Worm (Caenorhabditis elegans) whole organism, L2 larva: Measurements from ENCODE around the gene F32D8.2.

Experiments used
- C34F6.9 ChIP-seq: fragments of 150-350 bp; optimal IDR thresholded peaks from 2 replicates; lab custom pipeline; 2014; ENCODE audit warnings: missing biosample characterization, missing genetic modification characterization
- F13H6.1 ChIP-seq: sonication (generic microtip); optimal IDR thresholded peaks from 2 replicates; lab custom pipeline; 2016; ENCODE audit warnings: missing genetic modification characterization, missing compliant biosample characterization
- R02D3.7 ChIP-seq: fragments of 150-350 bp; optimal IDR thresholded peaks from 2 replicates; lab custom pipeline; 2014; ENCODE audit warnings: missing biosample characterization, missing genetic modification characterization
- Y55F3AM.14 ChIP-seq: fragments of 200-800 bp; sonication (Bioruptor generic); optimal IDR thresholded peaks from 2 replicates; lab custom pipeline; 2018; ENCODE audit warnings: mild to moderate bottlenecking, missing genetic modification characterization, missing compliant biosample characterization
- ZK546.5 ChIP-seq: sonication (generic microtip); optimal IDR thresholded peaks from 2 replicates; lab custom pipeline; 2017; ENCODE audit warnings: missing biosample characterization, missing genetic modification characterization
- alr-1 ChIP-seq: fragments of 150-350 bp; optimal IDR thresholded peaks from 2 replicates; lab custom pipeline; 2014; ENCODE audit warnings: missing biosample characterization, missing genetic modification characterization
- aly-2 ChIP-seq: fragments of 150-350 bp; optimal IDR thresholded peaks from 2 replicates; lab custom pipeline; 2014; ENCODE audit warnings: missing biosample characterization, missing genetic modification characterization
- ama-1 ChIP-seq: fragments of 150-350 bp; optimal IDR thresholded peaks from 2 replicates; lab custom pipeline; 2018; ENCODE audit warnings: inconsistent platforms
- ceh-16 ChIP-seq: fragments of 150-350 bp; optimal IDR thresholded peaks from 2 replicates; lab custom pipeline; 2014; ENCODE audit warnings: missing biosample characterization, missing genetic modification characterization
- ceh-82 ChIP-seq: fragments of 150-350 bp; optimal IDR thresholded peaks from 2 replicates; lab custom pipeline; 2014; ENCODE audit warnings: missing biosample characterization, missing genetic modification characterization
- crh-2 ChIP-seq: sonication (generic microtip); optimal IDR thresholded peaks from 2 replicates; lab custom pipeline; 2017; ENCODE audit warnings: missing biosample characterization, missing genetic modification characterization
- dmd-4 ChIP-seq: sonication (generic microtip); optimal IDR thresholded peaks from 2 replicates; lab custom pipeline; 2017; ENCODE audit warnings: missing biosample characterization, missing genetic modification characterization
- egl-27 ChIP-seq: sonication (generic microtip); optimal IDR thresholded peaks from 3 replicates; lab custom pipeline; 2017; ENCODE audit warnings: missing biosample characterization, missing genetic modification reagents, missing genetic modification characterization
- elt-1 ChIP-seq: fragments of 150-350 bp; optimal IDR thresholded peaks from 2 replicates; lab custom pipeline; 2014; ENCODE audit warnings: missing biosample characterization, missing genetic modification characterization
- elt-3 ChIP-seq: sonication (generic microtip); optimal IDR thresholded peaks from 2 replicates; lab custom pipeline; 2017; ENCODE audit warnings: missing biosample characterization, missing genetic modification characterization
- fos-1 ChIP-seq: fragments of 150-350 bp; optimal IDR thresholded peaks from 2 replicates; lab custom pipeline; 2014; ENCODE audit warnings: missing biosample characterization, missing genetic modification characterization
- gmeb-1 ChIP-seq: fragments of 150-350 bp; optimal IDR thresholded peaks from 2 replicates; lab custom pipeline; 2014; ENCODE audit warnings: missing biosample characterization, missing genetic modification characterization
- lin-11 ChIP-seq: fragments of 150-350 bp; sonication (generic microtip); optimal IDR thresholded peaks from 2 replicates; lab custom pipeline; 2014; ENCODE audit warnings: missing biosample characterization, missing genetic modification characterization, inconsistent platforms, mixed read lengths
- lin-13 ChIP-seq: fragments of 150-350 bp; optimal IDR thresholded peaks from 2 replicates; lab custom pipeline; 2014; ENCODE audit warnings: missing biosample characterization, missing genetic modification reagents, missing genetic modification characterization
- lin-39 ChIP-seq: fragments of 150-350 bp; optimal IDR thresholded peaks from 2 replicates; lab custom pipeline; 2014; ENCODE audit warnings: missing biosample characterization, missing genetic modification reagents, missing genetic modification characterization
- lsy-2 ChIP-seq, 2 experiments: fragments of 150-350 bp in 1 of 2; sonication (generic microtip) in 1 of 2; optimal IDR thresholded peaks; 2 replicates each; lab custom pipeline; 2014 to 2017; ENCODE audit warnings: missing biosample characterization in 2 of 2, missing genetic modification characterization in 2 of 2
- mab-5 ChIP-seq: fragments of 150-350 bp; optimal IDR thresholded peaks from 2 replicates; lab custom pipeline; 2014; ENCODE audit warnings: missing biosample characterization, missing genetic modification characterization
- mbf-1 ChIP-seq: sonication (generic microtip); optimal IDR thresholded peaks from 2 replicates; lab custom pipeline; 2017; ENCODE audit warnings: missing biosample characterization, missing genetic modification characterization
- mdl-1 ChIP-seq, 2 experiments: fragments of 150-350 bp in 1 of 2; sonication (generic microtip) in 1 of 2; optimal IDR thresholded peaks; 2 replicates each; lab custom pipeline; 2017; ENCODE audit warnings: missing biosample characterization in 2 of 2, missing genetic modification characterization in 2 of 2
- nhr-10 ChIP-seq: sonication (generic microtip); optimal IDR thresholded peaks from 2 replicates; lab custom pipeline; 2017; ENCODE audit warnings: missing biosample characterization, missing genetic modification characterization
- nhr-11 ChIP-seq: fragments of 150-350 bp; optimal IDR thresholded peaks from 2 replicates; lab custom pipeline; 2014; ENCODE audit warnings: missing biosample characterization, missing genetic modification characterization
- nhr-12 ChIP-seq: fragments of 150-350 bp; optimal IDR thresholded peaks from 2 replicates; lab custom pipeline; 2014; ENCODE audit warnings: missing biosample characterization, missing genetic modification characterization
- nhr-129 ChIP-seq: fragments of 150-350 bp; optimal IDR thresholded peaks from 2 replicates; lab custom pipeline; 2014; ENCODE audit warnings: missing biosample characterization, missing genetic modification characterization
- nhr-21 ChIP-seq: fragments of 150-350 bp; optimal IDR thresholded peaks from 2 replicates; lab custom pipeline; 2014; ENCODE audit warnings: missing biosample characterization, missing genetic modification characterization
- nhr-23 ChIP-seq: fragments of 150-350 bp; optimal IDR thresholded peaks from 2 replicates; lab custom pipeline; 2014; ENCODE audit warnings: missing biosample characterization, missing genetic modification reagents, missing genetic modification characterization
- nhr-237 ChIP-seq: fragments of 150-350 bp; optimal IDR thresholded peaks from 2 replicates; lab custom pipeline; 2014; ENCODE audit warnings: missing biosample characterization, missing genetic modification characterization
- nhr-25 ChIP-seq: fragments of 150-350 bp; sonication (generic microtip); optimal IDR thresholded peaks from 3 replicates; lab custom pipeline; 2014; ENCODE audit warnings: missing biosample characterization, missing genetic modification characterization
- nhr-6 ChIP-seq: fragments of 150-350 bp; optimal IDR thresholded peaks from 2 replicates; lab custom pipeline; 2014; ENCODE audit warnings: missing biosample characterization, missing genetic modification characterization
- nhr-77 ChIP-seq: fragments of 150-350 bp; optimal IDR thresholded peaks from 2 replicates; lab custom pipeline; 2014; ENCODE audit warnings: missing biosample characterization, missing genetic modification characterization
- peb-1 ChIP-seq: fragments of 150-350 bp; optimal IDR thresholded peaks from 2 replicates; lab custom pipeline; 2014; ENCODE audit warnings: missing biosample characterization, missing genetic modification characterization
- sem-4 ChIP-seq: fragments of 150-350 bp; optimal IDR thresholded peaks from 2 replicates; lab custom pipeline; 2014; ENCODE audit warnings: missing biosample characterization, missing genetic modification reagents, missing genetic modification characterization
- skn-1 ChIP-seq: sonication (generic microtip); optimal IDR thresholded peaks from 2 replicates; lab custom pipeline; 2017; ENCODE audit warnings: missing biosample characterization, missing genetic modification characterization
- sma-3 ChIP-seq: sonication (generic microtip); optimal IDR thresholded peaks from 2 replicates; lab custom pipeline; 2016; ENCODE audit warnings: missing genetic modification reagents, missing genetic modification characterization, missing compliant biosample characterization
- sma-9 ChIP-seq, 2 experiments: fragments of 150-350 bp in 1 of 2; sonication (generic microtip) in 1 of 2; optimal IDR thresholded peaks; 2 replicates each; lab custom pipeline; 2014 to 2016; ENCODE audit warnings: missing genetic modification characterization in 2 of 2, mild to moderate bottlenecking in 1 of 2, missing biosample characterization in 1 of 2, missing compliant biosample characterization in 1 of 2, missing genetic modification reagents in 1 of 2, moderate library complexity in 1 of 2
- snpc-4 ChIP-seq: fragments of 150-350 bp; optimal IDR thresholded peaks from 2 replicates; lab custom pipeline; 2014; ENCODE audit warnings: missing biosample characterization, missing genetic modification characterization
- unc-39 ChIP-seq: fragments of 150-350 bp; optimal IDR thresholded peaks from 2 replicates; lab custom pipeline; 2014; ENCODE audit warnings: missing biosample characterization, missing genetic modification characterization
- unc-55 ChIP-seq: fragments of 150-350 bp; sonication (generic microtip); optimal IDR thresholded peaks from 3 replicates; lab custom pipeline; 2014; ENCODE audit warnings: missing biosample characterization, missing genetic modification reagents, missing genetic modification characterization
- unc-62 ChIP-seq: fragments of 150-350 bp; optimal IDR thresholded peaks from 2 replicates; lab custom pipeline; 2014; ENCODE audit warnings: missing biosample characterization, missing genetic modification reagents, missing genetic modification characterization
- zag-1 ChIP-seq: fragments of 150-350 bp; optimal IDR thresholded peaks from 2 replicates; lab custom pipeline; 2014; ENCODE audit warnings: missing biosample characterization, missing genetic modification characterization
- ztf-1 ChIP-seq: fragments of 200-800 bp; sonication (Bioruptor generic); conservative IDR thresholded peaks from 2 replicates; pipeline ENCODE4 v1.3.6; 2022; ENCODE audit warnings: missing genetic modification characterization, missing compliant biosample characterization
- ztf-11 ChIP-seq: sonication (generic microtip); optimal IDR thresholded peaks from 2 replicates; lab custom pipeline; 2017; ENCODE audit warnings: missing biosample characterization, missing genetic modification characterization
- ztf-4 ChIP-seq: fragments of 150-350 bp; optimal IDR thresholded peaks from 2 replicates; lab custom pipeline; 2014; ENCODE audit warnings: missing biosample characterization, missing genetic modification characterization

The F32D8.2 gene

DNA sequence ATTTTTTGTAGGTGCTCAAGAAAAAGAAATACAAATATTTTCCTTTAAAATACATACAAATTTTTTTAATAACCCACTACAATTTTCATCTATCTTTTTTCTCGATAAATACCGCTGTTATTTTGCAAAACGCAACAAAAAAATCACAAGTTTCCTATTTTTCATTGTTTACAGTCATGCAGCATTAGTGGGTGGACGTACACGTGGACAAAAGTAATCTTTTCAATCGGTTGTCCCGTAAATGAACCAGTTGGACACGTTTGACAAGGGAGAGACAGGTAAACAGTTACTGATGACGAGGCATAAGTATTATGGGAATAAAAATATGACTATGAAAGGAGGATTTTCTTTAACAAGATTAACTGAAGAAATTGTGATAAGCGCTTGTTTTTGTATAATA lies 10.4 kb upstream of the F32D8.2 start:
- TF ChIP-seq nhr-129 (tag; lab: Kevin White, UChicago) (peak; percentile 20), F13H6.1 (tag; lab: Kevin White, UChicago) (no peak)

DNA sequence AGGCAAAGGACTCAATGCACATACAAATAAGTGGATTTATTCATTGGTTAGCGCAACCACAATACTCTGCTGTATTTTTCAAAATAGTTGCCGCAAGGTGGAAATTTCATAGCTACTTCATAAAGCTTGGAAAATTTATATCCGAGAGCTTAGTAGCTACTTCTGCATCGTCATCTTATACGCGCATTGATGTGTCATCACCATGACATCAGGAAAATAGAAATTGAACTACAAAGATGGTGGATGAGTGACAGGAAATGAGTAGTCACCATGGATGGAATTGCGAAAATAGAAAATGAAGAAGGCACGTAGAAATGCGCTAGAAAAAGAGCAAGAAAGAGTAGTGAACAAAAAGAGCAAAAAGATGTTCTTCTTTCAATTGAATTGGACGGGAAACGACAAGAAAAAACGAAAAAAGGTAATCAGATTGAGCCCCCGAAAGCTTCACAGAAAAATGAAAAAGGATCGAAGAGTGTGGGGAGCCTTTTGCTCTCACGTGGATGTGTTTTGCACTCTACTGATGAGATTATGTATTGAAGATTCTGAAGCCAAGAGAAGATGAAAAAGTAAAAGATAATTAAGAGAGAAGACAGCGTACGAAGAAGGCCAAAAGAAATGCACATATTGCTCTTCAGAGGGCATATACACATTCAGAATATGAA lies 8.5 kb upstream of the F32D8.2 start:
- TF ChIP-seq mab-5 = no peak
- no peak for TF ChIP-seq lin-11
- no peak for TF ChIP-seq nhr-11 (tag; lab: Kevin White, UChicago)
- no peak for TF ChIP-seq nhr-12
- no peak for TF ChIP-seq gmeb-1 (tag; lab: Kevin White, UChicago)
- no peak for TF ChIP-seq fos-1
- TF ChIP-seq Y55F3AM.14 (GFP tag; lab: Kevin White, UChicago) = no peak
- no peak for TF ChIP-seq ceh-16 (tag; lab: Kevin White, UChicago)
- TF ChIP-seq nhr-237 = no peak
- no peak for TF ChIP-seq nhr-25
- TF ChIP-seq egl-27 (tag; lab: Kevin White, UChicago) = no peak
- no peak for TF ChIP-seq mbf-1 (tag; lab: Kevin White, UChicago)
- TF ChIP-seq lin-13 (GFP tag; lab: Kevin White, UChicago) = no peak
- TF ChIP-seq mdl-1 (tag; optimal IDR thresholded peaks at IDR 0.05; lab: Kevin White, UChicago) = peak in 1 of 2 experiments; percentile 51
- TF ChIP-seq elt-3 = no peak
- no peak for TF ChIP-seq ama-1 (lab: Kevin White, UChicago)
- TF ChIP-seq nhr-6 = no peak
- TF ChIP-seq sma-9 (GFP tag; optimal IDR thresholded peaks at IDR 0.05; lab: Kevin White, UChicago) = peak; percentile 52
- TF ChIP-seq sma-9 (tag; optimal IDR thresholded peaks at IDR 0.05; lab: Kevin White, UChicago) = no peak
- no peak for TF ChIP-seq elt-1
- TF ChIP-seq ztf-11 (tag; lab: Kevin White, UChicago) = no peak
- TF ChIP-seq sma-3 (GFP tag; lab: Kevin White, UChicago) = no peak
- no peak for TF ChIP-seq ZK546.5
- peak in 1 of 2 experiments; percentile 7 for TF ChIP-seq lsy-2 (tag; optimal IDR thresholded peaks at IDR 0.05; lab: Kevin White, UChicago)
- TF ChIP-seq snpc-4 (tag; lab: Kevin White, UChicago) = no peak
- no peak for TF ChIP-seq unc-55 (GFP tag; lab: Kevin White, UChicago)
- TF ChIP-seq unc-62 (GFP tag; lab: Kevin White, UChicago) = no peak
- peak; percentile 44 for TF ChIP-seq sem-4
- TF ChIP-seq nhr-10 = no peak
- TF ChIP-seq aly-2 (tag; lab: Kevin White, UChicago) = no peak
- no peak for TF ChIP-seq peb-1
- TF ChIP-seq zag-1 (tag; lab: Kevin White, UChicago) = peak; percentile 10
- no peak for TF ChIP-seq C34F6.9 (tag; lab: Kevin White, UChicago)
- no peak for TF ChIP-seq skn-1 (tag; lab: Kevin White, UChicago)
- TF ChIP-seq dmd-4 (tag; lab: Kevin White, UChicago) = no peak
- no peak for TF ChIP-seq alr-1 (tag; lab: Kevin White, UChicago)
- TF ChIP-seq crh-2 (tag; lab: Kevin White, UChicago) = no peak
- TF ChIP-seq ztf-4 (tag; lab: Kevin White, UChicago) = no peak
- no peak for TF ChIP-seq ceh-82 (tag; lab: Kevin White, UChicago)
- TF ChIP-seq nhr-23 (tag; lab: Kevin White, UChicago) = no peak
- TF ChIP-seq nhr-129 (tag; lab: Kevin White, UChicago) = no peak
- TF ChIP-seq nhr-77 (tag; lab: Kevin White, UChicago) = no peak
- no peak for TF ChIP-seq lin-39 (tag; lab: Kevin White, UChicago)
- TF ChIP-seq ztf-1 (GFP tag; lab: Robert Waterston, UW) = no peak
- TF ChIP-seq nhr-21 = no peak
- no peak for TF ChIP-seq unc-39 (tag; lab: Kevin White, UChicago)
- no peak for TF ChIP-seq R02D3.7 (tag; lab: Kevin White, UChicago)
- peak; percentile 15 for TF ChIP-seq F13H6.1 (tag; lab: Kevin White, UChicago)
